Fruit fly (Drosophila melanogaster) whole organism, embryonic: ENCODE results near the gene Cog2.

Experiments
- Antp ChIP-seq: fragments of 200-800 bp; sonication (Bioruptor generic); optimal IDR thresholded peaks from 3 replicates; lab custom pipeline; 2016; ENCODE audit warnings: missing biosample characterization, missing genetic modification characterization
- Bteb2 ChIP-seq: fragments of 200-800 bp; sonication (Bioruptor generic); optimal IDR thresholded peaks from 2 replicates; lab custom pipeline; 2016; ENCODE audit warnings: missing biosample characterization, missing genetic modification characterization
- CG11085 ChIP-seq: fragments of 200-800 bp; sonication (Bioruptor generic); IDR thresholded peaks from 2 replicates; pipeline ENCODE4 v1.3.6; 2022; ENCODE audit warnings: missing biosample characterization, missing genetic modification characterization
- CG11504 ChIP-seq: fragments of 200-800 bp; sonication (Bioruptor generic); optimal IDR thresholded peaks from 3 replicates; lab custom pipeline; 2019; ENCODE audit warnings: missing biosample characterization, mild to moderate bottlenecking, missing genetic modification characterization, moderate library complexity
- CG13287 ChIP-seq: fragments of 200-800 bp; sonication (Bioruptor generic); IDR thresholded peaks from 2 replicates; pipeline ENCODE4 v1.3.6; 2022; ENCODE audit warnings: missing biosample characterization, missing genetic modification characterization; ENCODE audit not compliant: partially characterized antibody
- CG14441 ChIP-seq: fragments of 200-800 bp; sonication (Bioruptor generic); IDR thresholded peaks from 2 replicates; pipeline ENCODE4 v1.3.6; 2022; ENCODE audit warnings: missing biosample characterization, missing genetic modification characterization
- CG15011 ChIP-seq: fragments of 200-800 bp; sonication (Bioruptor generic); optimal IDR thresholded peaks from 3 replicates; lab custom pipeline; 2018; ENCODE audit warnings: missing biosample characterization, mild to moderate bottlenecking, missing genetic modification characterization
- CG15514 ChIP-seq: fragments of 200-800 bp; sonication (Bioruptor generic); optimal IDR thresholded peaks from 3 replicates; lab custom pipeline; 2017; ENCODE audit warnings: missing biosample characterization, missing genetic modification characterization, mild to moderate bottlenecking, moderate library complexity, missing genetic modification reagents
- CG16815 ChIP-seq: fragments of 200-800 bp; sonication (Bioruptor generic); optimal IDR thresholded peaks from 3 replicates; lab custom pipeline; 2017; ENCODE audit warnings: missing biosample characterization, mild to moderate bottlenecking, missing genetic modification characterization
- CG18011 ChIP-seq: fragments of 200-800 bp; sonication (Bioruptor generic); optimal IDR thresholded peaks from 2 replicates; lab custom pipeline; 2017; ENCODE audit warnings: missing biosample characterization, missing genetic modification characterization, mild to moderate bottlenecking, moderate library complexity, missing genotype
- CG18599 ChIP-seq: fragments of 200-800 bp; sonication (Bioruptor generic); optimal IDR thresholded peaks from 3 replicates; lab custom pipeline; 2017; ENCODE audit warnings: missing biosample characterization, missing genetic modification characterization, mild to moderate bottlenecking, moderate library complexity, missing genetic modification reagents
- CG18619 ChIP-seq: fragments of 200-800 bp; sonication (Bioruptor generic); optimal IDR thresholded peaks from 3 replicates; lab custom pipeline; 2017; ENCODE audit warnings: missing biosample characterization, mild to moderate bottlenecking, missing genetic modification characterization
- CG2120 ChIP-seq: fragments of 200-800 bp; sonication (Bioruptor generic); optimal IDR thresholded peaks from 3 replicates; lab custom pipeline; 2016; ENCODE audit warnings: missing biosample characterization, missing genetic modification characterization
- CG2202 ChIP-seq: fragments of 200-800 bp; sonication (Bioruptor generic); optimal IDR thresholded peaks from 2 replicates; lab custom pipeline; 2018; ENCODE audit warnings: missing biosample characterization, mild to moderate bottlenecking, missing genetic modification characterization
- CG31441 ChIP-seq: fragments of 200-800 bp; sonication (Bioruptor generic); IDR thresholded peaks from 2 replicates; pipeline ENCODE4 v1.3.6; 2022; ENCODE audit warnings: missing biosample characterization, missing genetic modification characterization
- CG3407 ChIP-seq: fragments of 200-800 bp; sonication (Bioruptor generic); optimal IDR thresholded peaks from 2 replicates; lab custom pipeline; 2018; ENCODE audit warnings: missing biosample characterization, mild to moderate bottlenecking, missing genetic modification characterization
- CG4328 ChIP-seq: fragments of 200-800 bp; sonication (Bioruptor generic); optimal IDR thresholded peaks from 3 replicates; lab custom pipeline; 2017; ENCODE audit warnings: missing biosample characterization, missing genetic modification reagents, missing genetic modification characterization
- CG4730 ChIP-seq: fragments of 200-800 bp; sonication (Bioruptor generic); IDR thresholded peaks from 2 replicates; pipeline ENCODE4 v1.3.6; 2022; ENCODE audit warnings: missing biosample characterization, missing genetic modification characterization
- CG9932 ChIP-seq: fragments of 200-800 bp; sonication (Bioruptor generic); IDR thresholded peaks from 2 replicates; pipeline ENCODE4 v1.3.6; 2022; ENCODE audit warnings: missing biosample characterization, missing genetic modification characterization
- Ets65A ChIP-seq: fragments of 200-800 bp; sonication (Bioruptor generic); peaks from one replicate; lab custom pipeline; 2016; ENCODE audit warnings: missing biosample characterization, missing genetic modification characterization
- H15 ChIP-seq: fragments of 200-800 bp; sonication (Bioruptor generic); IDR thresholded peaks from 3 replicates; pipeline ENCODE4 v1.3.6; 2022; ENCODE audit warnings: missing biosample characterization, missing genetic modification characterization
- Myb ChIP-seq: fragments of 200-800 bp; sonication (Bioruptor generic); optimal IDR thresholded peaks from 2 replicates; lab custom pipeline; 2016; ENCODE audit warnings: missing biosample characterization, missing genetic modification characterization
- PHDP ChIP-seq: fragments of 200-800 bp; sonication (Bioruptor generic); optimal IDR thresholded peaks from 3 replicates; lab custom pipeline; 2018; ENCODE audit warnings: missing biosample characterization, mild to moderate bottlenecking, missing genetic modification characterization, moderate library complexity
- Poxn ChIP-seq: fragments of 200-800 bp; sonication (Bioruptor generic); IDR thresholded peaks from 2 replicates; pipeline ENCODE4 v1.3.6; 2022; ENCODE audit warnings: missing biosample characterization, missing genetic modification characterization
- Ptx1 ChIP-seq: fragments of 200-800 bp; sonication (Bioruptor generic); IDR thresholded peaks from 2 replicates; pipeline ENCODE4 v1.3.6; 2022; ENCODE audit warnings: missing biosample characterization, missing genetic modification characterization
- Stat92E ChIP-seq, 3 experiments: fragments of >200 bp in 2 of 3; fragments of 200-800 bp in 1 of 3; sonication (Bioruptor generic) in 1 of 3; optimal IDR thresholded peaks; 2 replicates each; lab custom pipeline; 2017 to 2019; ENCODE audit warnings: missing biosample characterization in 3 of 3, missing genetic modification characterization in 3 of 3, mild to moderate bottlenecking in 1 of 3, moderate library complexity in 1 of 3
- Xbp1 ChIP-seq: fragments of 200-800 bp; sonication (Bioruptor generic); optimal IDR thresholded peaks from 3 replicates; lab custom pipeline; 2016; ENCODE audit warnings: missing biosample characterization, mild to moderate bottlenecking, missing genetic modification characterization
- ase ChIP-seq: fragments of 200-800 bp; sonication (Bioruptor generic); IDR thresholded peaks from 3 replicates; pipeline ENCODE4 v1.3.6; 2022; ENCODE audit warnings: missing biosample characterization, missing genetic modification characterization
- chif ChIP-seq, 2 experiments: fragments of 200-800 bp; sonication (Bioruptor generic); optimal IDR thresholded peaks; 3 replicates each; lab custom pipeline; 2016; ENCODE audit warnings: missing biosample characterization in 2 of 2, missing genetic modification characterization in 2 of 2
- crc ChIP-seq: fragments of 200-800 bp; sonication (Bioruptor generic); optimal IDR thresholded peaks from 2 replicates; lab custom pipeline; 2016; ENCODE audit warnings: missing biosample characterization, missing genetic modification characterization
- crp ChIP-seq, 2 experiments: fragments of 200-800 bp; sonication (Bioruptor generic); optimal IDR thresholded peaks; 2 replicates in 1 of 2; 3 replicates in 1 of 2; lab custom pipeline; 2017; ENCODE audit warnings: missing biosample characterization in 2 of 2, missing genetic modification characterization in 2 of 2, mild to moderate bottlenecking in 1 of 2, moderate library complexity in 1 of 2
- dmrt11E ChIP-seq: fragments of 200-800 bp; sonication (Bioruptor generic); optimal IDR thresholded peaks from 3 replicates; lab custom pipeline; 2018; ENCODE audit warnings: missing biosample characterization, mild to moderate bottlenecking, missing genetic modification characterization, moderate library complexity
- dpn ChIP-seq, 2 experiments: fragments of 200-800 bp; sonication (Bioruptor generic); optimal IDR thresholded peaks; 3 replicates each; lab custom pipeline; 2016; ENCODE audit warnings: missing biosample characterization in 2 of 2, missing genetic modification characterization in 2 of 2
- ems ChIP-seq: fragments of 200-800 bp; sonication (Bioruptor generic); optimal IDR thresholded peaks from 3 replicates; lab custom pipeline; 2016; ENCODE audit warnings: missing biosample characterization, missing genetic modification characterization
- exex ChIP-seq: fragments of 200-800 bp; sonication (Bioruptor generic); optimal IDR thresholded peaks from 4 replicates; lab custom pipeline; 2018; ENCODE audit warnings: missing biosample characterization, mild to moderate bottlenecking, missing genetic modification characterization, moderate library complexity
- fd96Cb ChIP-seq: fragments of 200-800 bp; sonication (Bioruptor generic); optimal IDR thresholded peaks from 2 replicates; lab custom pipeline; 2018; ENCODE audit warnings: missing biosample characterization, mild to moderate bottlenecking, missing genetic modification characterization, moderate library complexity
- hkb ChIP-seq, 2 experiments: fragments of 200-800 bp in 1 of 2; fragments of >200 bp in 1 of 2; sonication (Bioruptor generic) in 1 of 2; IDR thresholded peaks in 1 of 2; optimal IDR thresholded peaks in 1 of 2; 2 replicates each; pipeline versions ENCODE4 v1.3.6 to Lab custom; 2017 to 2022; ENCODE audit warnings: missing biosample characterization in 1 of 2, missing genetic modification characterization in 1 of 2
- lmd ChIP-seq: fragments of 200-800 bp; sonication (Bioruptor generic); IDR thresholded peaks from 2 replicates; pipeline ENCODE4 v1.3.6; 2022; ENCODE audit warnings: missing biosample characterization, missing genetic modification characterization
- maf-S ChIP-seq: fragments of 200-800 bp; sonication (Bioruptor generic); optimal IDR thresholded peaks from 2 replicates; lab custom pipeline; 2016; ENCODE audit warnings: missing biosample characterization, missing genetic modification characterization
- nerfin-1 ChIP-seq: fragments of 200-800 bp; sonication (Bioruptor generic); optimal IDR thresholded peaks from 3 replicates; lab custom pipeline; 2019; ENCODE audit warnings: missing biosample characterization, mild to moderate bottlenecking, missing genetic modification characterization, moderate library complexity
- phol ChIP-seq: fragments of 200-800 bp; sonication (Bioruptor generic); optimal IDR thresholded peaks from 3 replicates; lab custom pipeline; 2018; ENCODE audit warnings: missing biosample characterization, mild to moderate bottlenecking, missing genetic modification characterization, moderate library complexity
- pum ChIP-seq: fragments of 200-800 bp; sonication (Bioruptor generic); optimal IDR thresholded peaks from 2 replicates; lab custom pipeline; 2016; ENCODE audit warnings: missing biosample characterization, missing genetic modification characterization
- salm ChIP-seq: fragments of 200-800 bp; sonication (Bioruptor generic); optimal IDR thresholded peaks from 2 replicates; lab custom pipeline; 2018; ENCODE audit warnings: missing biosample characterization, mild to moderate bottlenecking, missing genetic modification characterization
- schlank ChIP-seq: fragments of 200-800 bp; sonication (Bioruptor generic); optimal IDR thresholded peaks from 2 replicates; lab custom pipeline; 2018; ENCODE audit warnings: missing biosample characterization, mild to moderate bottlenecking, missing genetic modification characterization
- sd ChIP-seq: fragments of 200-800 bp; sonication (Bioruptor generic); optimal IDR thresholded peaks from 3 replicates; lab custom pipeline; 2018; ENCODE audit warnings: missing biosample characterization, mild to moderate bottlenecking, missing genetic modification characterization, moderate library complexity
- sens ChIP-seq: fragments of 200-800 bp; sonication (Bioruptor generic); peaks from one replicate; lab custom pipeline; 2016; ENCODE audit warnings: missing biosample characterization, missing genetic modification characterization
- sqz ChIP-seq: fragments of 200-800 bp; sonication (Bioruptor generic); optimal IDR thresholded peaks from 3 replicates; lab custom pipeline; 2018; ENCODE audit warnings: missing biosample characterization, mild to moderate bottlenecking, missing genetic modification characterization
- sr ChIP-seq: fragments of 200-800 bp; sonication (Bioruptor generic); IDR thresholded peaks from 3 replicates; pipeline ENCODE4 v1.3.6; 2022; ENCODE audit warnings: missing biosample characterization, missing genetic modification characterization
- stc ChIP-seq: fragments of 200-800 bp; sonication (Bioruptor generic); IDR thresholded peaks from 2 replicates; pipeline ENCODE4 v1.3.6; 2022; ENCODE audit warnings: missing biosample characterization, missing genetic modification characterization
- tna ChIP-seq: fragments of 200-800 bp; sonication (Bioruptor generic); IDR thresholded peaks from 2 replicates; pipeline ENCODE4 v1.3.6; 2022; ENCODE audit warnings: missing biosample characterization, missing genetic modification characterization; ENCODE audit not compliant: partially characterized antibody
- wdn ChIP-seq: fragments of 200-800 bp; sonication (Bioruptor generic); IDR thresholded peaks from 2 replicates; pipeline ENCODE4 v1.3.6; 2022; ENCODE audit warnings: missing biosample characterization, missing genetic modification characterization

Gene Cog2

dm6 chr3R:15346018-15346383, 15.5 kb downstream of the Cog2 start, which contains the start of the genes Surf4 and CG31301 (continued):
- TF ChIP-seq CG18599 (no peak), CG15011 (no peak), crc (GFP tag; lab: Kevin White, UChicago) (no peak), lmd (GFP tag; lab: Robert Waterston, UW) (no peak), CG9932 (no peak), CG16815 (GFP tag; lab: Kevin White, UChicago) (no peak), sr (no peak), dpn (GFP tag; optimal IDR thresholded peaks at IDR 0.05; lab: Kevin White, UChicago) (no peak), salm (no peak), CG14441 (GFP tag; lab: Robert Waterston, UW) (no peak), CG18011 (GFP tag; lab: Kevin White, UChicago) (no peak), Ets65A (GFP tag; lab: Kevin White, UChicago) (no peak), sens (peak; percentile 23), PHDP (tag; lab: Kevin White, UChicago) (peak; percentile 7), ase (GFP tag; lab: Robert Waterston, UW) (no peak), chif (GFP tag; optimal IDR thresholded peaks at IDR 0.05; lab: Kevin White, UChicago) (no peak), ems (GFP tag; lab: Kevin White, UChicago) (no peak), phol (tag; lab: Kevin White, UChicago) (peak; percentile 16), CG2120 (no peak), sd (no peak), dmrt11E (tag; lab: Kevin White, UChicago) (no peak), H15 (no peak), nerfin-1 (tag; lab: Kevin White, UChicago) (no peak), CG13287 (peak; percentile 71), tna (GFP tag; lab: Robert Waterston, UW) (peak; percentile 85), CG31441 (GFP tag; lab: Robert Waterston, UW) (no peak), pum (GFP tag; lab: Kevin White, UChicago) (no peak), CG3407 (GFP tag; lab: Kevin White, UChicago) (no peak), Ptx1 (GFP tag; lab: Robert Waterston, UW) (no peak), Bteb2 (GFP tag; lab: Kevin White, UChicago) (no peak), Antp (GFP tag; lab: Kevin White, UChicago) (no peak), CG11085 (no peak), Poxn (GFP tag; lab: Robert Waterston, UW) (no peak), hkb (optimal IDR thresholded peaks at IDR 0.05; lab: Kevin White, UChicago) (no peak), hkb (GFP tag; IDR thresholded peaks at IDR 0.05; lab: Robert Waterston, UW) (no peak), CG4328 (GFP tag; lab: Kevin White, UChicago) (no peak), CG11504 (no peak), schlank (tag; lab: Kevin White, UChicago) (no peak), fd96Cb (tag; lab: Kevin White, UChicago) (no peak), Stat92E (GFP tag; optimal IDR thresholded peaks at IDR 0.05; lab: Kevin White, UChicago) (no peak), Myb (GFP tag; lab: Kevin White, UChicago) (peak; percentile 18), maf-S (GFP tag; lab: Kevin White, UChicago) (no peak), wdn (GFP tag; lab: Robert Waterston, UW) (no peak), crp (GFP tag; optimal IDR thresholded peaks at IDR 0.05; lab: Kevin White, UChicago) (peak in 1 of 2 experiments; percentile 52), stc (no peak), CG18619 (no peak), CG4730 (GFP tag; lab: Robert Waterston, UW) (no peak), sqz (GFP tag; lab: Kevin White, UChicago) (no peak), Xbp1 (GFP tag; lab: Kevin White, UChicago) (no peak), CG2202 (tag; lab: Kevin White, UChicago) (no peak), exex (tag; lab: Kevin White, UChicago) (no peak), CG15514 (GFP tag; lab: Kevin White, UChicago) (peak; percentile 27)
